Worm (Caenorhabditis elegans) whole organism, mixed stage, embryonic: ENCODE results near the gene Y69H2.3.
A peak's percentile ranks its signal among the peaks of the same experiment; 100 is the strongest.

ENCODE experiments used
- M03D4.4 ChIP-seq: sonication (generic microtip); optimal IDR thresholded peaks from 2 replicates; lab custom pipeline; 2017; ENCODE audit warnings: mild to moderate bottlenecking, missing genetic modification characterization, missing compliant biosample characterization
- blmp-1 ChIP-seq: fragments of 150-350 bp; optimal IDR thresholded peaks from 2 replicates; lab custom pipeline; 2014; ENCODE audit warnings: missing biosample characterization, missing genetic modification characterization
- ceh-83 ChIP-seq: fragments of 200-800 bp; sonication (Bioruptor generic); optimal IDR thresholded peaks from 2 replicates; lab custom pipeline; 2018; ENCODE audit warnings: mild to moderate bottlenecking, missing genetic modification characterization, missing compliant biosample characterization
- ces-1 ChIP-seq: fragments of 150-350 bp; optimal IDR thresholded peaks from 2 replicates; lab custom pipeline; 2014; ENCODE audit warnings: missing biosample characterization, missing genetic modification reagents, missing genetic modification characterization
- drap-1 ChIP-seq: fragments of 200-800 bp; sonication (Bioruptor generic); optimal IDR thresholded peaks from 3 replicates; lab custom pipeline; 2018; ENCODE audit warnings: mild to moderate bottlenecking, missing genetic modification characterization, missing compliant biosample characterization
- elt-3 ChIP-seq: fragments of 150-350 bp; optimal IDR thresholded peaks from 2 replicates; lab custom pipeline; 2014; ENCODE audit warnings: missing biosample characterization, missing genetic modification characterization
- flh-1 ChIP-seq: fragments of 200-800 bp; sonication (Bioruptor generic); optimal IDR thresholded peaks from 2 replicates; lab custom pipeline; 2018; ENCODE audit warnings: mild to moderate bottlenecking, missing genetic modification characterization, moderate library complexity, missing compliant biosample characterization
- ham-2 ChIP-seq: fragments of 200-800 bp; sonication (Bioruptor generic); optimal IDR thresholded peaks from 2 replicates; lab custom pipeline; 2018; ENCODE audit warnings: mild to moderate bottlenecking, missing genetic modification characterization, missing compliant biosample characterization
- hlh-1 ChIP-seq: fragments of 150-350 bp; optimal IDR thresholded peaks from 2 replicates; lab custom pipeline; 2014; ENCODE audit warnings: missing biosample characterization, missing genetic modification reagents, missing genetic modification characterization
- lsy-2 ChIP-seq: fragments of 150-350 bp; optimal IDR thresholded peaks from 2 replicates; lab custom pipeline; 2014; ENCODE audit warnings: missing biosample characterization, missing genetic modification characterization
- mep-1 ChIP-seq: fragments of 150-350 bp; optimal IDR thresholded peaks from 2 replicates; lab custom pipeline; 2017; ENCODE audit warnings: missing biosample characterization, missing genetic modification reagents, missing genetic modification characterization, inconsistent platforms
- nhr-12 ChIP-seq: fragments of 150-350 bp; optimal IDR thresholded peaks from 2 replicates; lab custom pipeline; 2014; ENCODE audit warnings: missing biosample characterization, missing genetic modification characterization
- nhr-28 ChIP-seq: fragments of 150-350 bp; optimal IDR thresholded peaks from 2 replicates; lab custom pipeline; 2014; ENCODE audit warnings: missing biosample characterization, missing genetic modification characterization
- sem-2 ChIP-seq: fragments of 200-800 bp; sonication (Bioruptor generic); optimal IDR thresholded peaks from 2 replicates; lab custom pipeline; 2018; ENCODE audit warnings: mild to moderate bottlenecking, missing genetic modification characterization, missing compliant biosample characterization
- snpc-4 ChIP-seq: fragments of 150-350 bp; optimal IDR thresholded peaks from 2 replicates; lab custom pipeline; 2014; ENCODE audit warnings: missing biosample characterization, missing genetic modification characterization
- tbx-8 ChIP-seq: fragments of 200-800 bp; sonication (Bioruptor generic); optimal IDR thresholded peaks from 2 replicates; lab custom pipeline; 2018; ENCODE audit warnings: mild to moderate bottlenecking, missing genetic modification characterization, moderate library complexity, missing compliant biosample characterization
- unc-120 ChIP-seq: sonication (generic microtip); optimal IDR thresholded peaks from 2 replicates; lab custom pipeline; 2017; ENCODE audit warnings: missing genetic modification characterization, missing compliant biosample characterization; ENCODE audit not compliant: poor library complexity, severe bottlenecking
- unc-39 ChIP-seq: fragments of 150-350 bp; optimal IDR thresholded peaks from 2 replicates; lab custom pipeline; 2014; ENCODE audit warnings: missing biosample characterization, missing genetic modification characterization
- unc-62 ChIP-seq: fragments of 150-350 bp; optimal IDR thresholded peaks from 2 replicates; lab custom pipeline; 2014; ENCODE audit warnings: missing biosample characterization, missing genetic modification reagents, missing genetic modification characterization
- ztf-11 ChIP-seq: fragments of 150-350 bp; optimal IDR thresholded peaks from 2 replicates; lab custom pipeline; 2014; ENCODE audit warnings: missing biosample characterization, missing genetic modification characterization

Y69H2.3 gene

ce11 chrV:18622462-18622861 is 41.5 kb downstream of the Y69H2.3 start, which contains the start of gene Y69H2.1:
Y69H2.1 (minus strand) TSS chrV:18622562.
- TF ChIP-seq elt-3 (tag; lab: Kevin White, UChicago) (no peak), sem-2 (GFP tag; lab: Kevin White, UChicago) (no peak), ceh-83 (GFP tag; lab: Kevin White, UChicago) (no peak), unc-120 (tag; lab: Kevin White, UChicago) (no peak), flh-1 (GFP tag; lab: Kevin White, UChicago) (no peak), unc-39 (tag; lab: Kevin White, UChicago) (no peak), lsy-2 (tag; lab: Kevin White, UChicago) (no peak), unc-62 (GFP tag; lab: Kevin White, UChicago) (no peak), nhr-28 (tag; lab: Kevin White, UChicago) (no peak), blmp-1 (no peak), tbx-8 (GFP tag; lab: Kevin White, UChicago) (no peak), mep-1 (no peak)

- TF ChIP-seq nhr-28 (tag; lab: Kevin White, UChicago) (no peak), ham-2 (GFP tag; lab: Kevin White, UChicago) (no peak), drap-1 (GFP tag; lab: Kevin White, UChicago) (no peak), hlh-1 (tag; lab: Kevin White, UChicago) (no peak), sem-2 (GFP tag; lab: Kevin White, UChicago) (no peak), ces-1 (GFP tag; lab: Kevin White, UChicago) (no peak), nhr-12 (tag; lab: Kevin White, UChicago) (no peak), snpc-4 (tag; lab: Kevin White, UChicago) (no peak), unc-62 (GFP tag; lab: Kevin White, UChicago) (no peak), ztf-11 (tag; lab: Kevin White, UChicago) (no peak)
These were observed 47.6 kb downstream of the Y69H2.3 start, which contains the start of gene nhr-70 for ce11 chrV:18616287-18616686. nhr-70 (plus strand) TSS chrV:18616587.

- TF ChIP-seq mep-1 (peak; percentile 36), unc-120 (tag; lab: Kevin White, UChicago) (peak; percentile 20), sem-2 (GFP tag; lab: Kevin White, UChicago) (no peak)
These were observed 49.4 kb downstream of the Y69H2.3 start for ce11 chrV:18614498-18614897.

ce11 chrV:18613164-18613563 is 50.8 kb downstream of the Y69H2.3 start:
- TF ChIP-seq M03D4.4 (no peak), ham-2 (GFP tag; lab: Kevin White, UChicago) (peak; percentile 50)
